Worm (Caenorhabditis elegans): ENCODE data around the gene Y37D8A.5.

DNA sequence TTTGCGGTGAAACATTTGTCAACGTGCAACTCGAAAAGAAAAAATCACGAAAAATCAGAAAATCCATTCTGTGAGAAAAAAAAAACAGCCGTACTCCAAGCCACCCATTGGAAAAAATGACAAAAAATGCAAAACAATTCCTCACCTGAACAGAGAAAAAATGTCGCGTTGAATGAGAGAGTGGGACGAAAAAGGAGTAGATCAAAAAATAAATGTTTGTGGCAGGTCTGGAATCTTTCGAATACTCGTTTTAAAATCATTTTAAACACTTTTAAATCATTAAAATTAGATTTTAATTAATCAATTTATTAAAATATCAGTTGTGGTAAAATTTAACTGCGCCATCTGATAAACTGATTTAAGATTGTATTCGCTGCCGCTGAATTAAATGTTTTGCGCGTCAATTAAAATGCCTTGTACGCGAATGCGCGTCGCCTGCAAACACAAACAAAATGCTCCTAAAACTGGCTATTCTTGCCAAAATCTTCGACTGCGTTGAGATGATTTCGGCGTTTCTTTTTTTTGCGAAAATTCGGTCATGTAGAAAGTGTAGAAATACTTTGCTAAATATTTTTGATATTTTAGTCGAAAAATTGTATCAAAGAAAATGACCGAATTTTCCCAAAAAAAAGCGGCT is 14.9 kb upstream of the Y37D8A.5 start, which contains the start of gene Y37D8A.6:
- TF ChIP-seq Y22D7AL.16 (tag; optimal IDR thresholded peaks at IDR 0.05) (no peak), ref-2 (tag; optimal IDR thresholded peaks at IDR 0.05) (no peak), ceh-2 (tag; optimal IDR thresholded peaks at IDR 0.05) (no peak), ahr-1 (tag; optimal IDR thresholded peaks at IDR 0.05) (no peak)

All from whole organism, late embryonic.